Worm (Caenorhabditis elegans) whole organism, young adult: ENCODE measurements around the gene nhr-280.

ENCODE experiments used
- hrde-1 ChIP-seq: sonication (generic microtip); optimal IDR thresholded peaks from 2 replicates; lab custom pipeline; 2016; ENCODE audit warnings: missing genetic modification characterization, mild to moderate bottlenecking, missing compliant biosample characterization, moderate library complexity, missing genotype, missing genetic modification reagents, borderline replicate concordance
- lir-1 ChIP-seq: fragments of 200-800 bp; sonication (Bioruptor generic); conservative IDR thresholded peaks from 2 replicates; pipeline ENCODE4 v1.3.6; 2022; ENCODE audit warnings: missing genetic modification reagents, missing genetic modification characterization, missing compliant biosample characterization

DNA sequence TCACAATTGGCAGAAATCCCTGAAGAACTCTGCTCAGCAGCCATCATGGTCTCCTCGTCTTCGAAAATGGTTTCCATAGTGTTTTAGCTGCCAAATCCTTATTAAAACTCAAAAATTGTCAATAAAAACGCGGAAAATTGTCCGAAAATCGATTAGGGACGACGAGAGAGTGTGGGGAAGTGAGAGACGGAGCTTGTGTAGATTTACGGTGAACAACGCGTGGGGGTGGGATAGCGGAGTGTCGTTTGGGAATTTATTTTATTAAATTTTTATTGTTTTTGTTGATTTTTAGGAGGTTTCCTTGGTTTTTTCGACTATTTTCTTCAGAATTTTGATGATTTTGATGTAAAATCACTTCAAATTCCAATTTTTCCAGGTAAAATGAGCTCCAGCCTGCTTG is 43.4 kb downstream of the nhr-280 start, which contains the start of the genes F54C4.4 and mrpl-40:
- TF ChIP-seq lir-1 = no peak
- TF ChIP-seq hrde-1 = no peak
